Fruit fly (Drosophila melanogaster) Kc167 (cell line): ENCODE data around the gene CG31415.

Experiments
- Myc ChIP-seq: fragments of >200 bp; optimal IDR thresholded peaks from 2 replicates; lab custom pipeline; 2017; ENCODE audit warnings: missing external identifiers
- Sin3A ChIP-seq: fragments of >200 bp; optimal IDR thresholded peaks from 2 replicates; lab custom pipeline; 2018; ENCODE audit warnings: missing external identifiers
- h ChIP-seq: fragments of >200 bp; optimal IDR thresholded peaks from 3 replicates; lab custom pipeline; 2018; ENCODE audit warnings: missing external identifiers
- insv ChIP-seq: fragments of >200 bp; optimal IDR thresholded peaks from 3 replicates; lab custom pipeline; 2018; ENCODE audit warnings: missing external identifiers
- psq ChIP-seq: fragments of >200 bp; optimal IDR thresholded peaks from 2 replicates; lab custom pipeline; 2017; ENCODE audit warnings: missing external identifiers
- ttk ChIP-seq: sonication (Bioruptor generic); optimal IDR thresholded peaks from 2 replicates; lab custom pipeline; 2017; ENCODE audit warnings: missing external identifiers

DNA sequence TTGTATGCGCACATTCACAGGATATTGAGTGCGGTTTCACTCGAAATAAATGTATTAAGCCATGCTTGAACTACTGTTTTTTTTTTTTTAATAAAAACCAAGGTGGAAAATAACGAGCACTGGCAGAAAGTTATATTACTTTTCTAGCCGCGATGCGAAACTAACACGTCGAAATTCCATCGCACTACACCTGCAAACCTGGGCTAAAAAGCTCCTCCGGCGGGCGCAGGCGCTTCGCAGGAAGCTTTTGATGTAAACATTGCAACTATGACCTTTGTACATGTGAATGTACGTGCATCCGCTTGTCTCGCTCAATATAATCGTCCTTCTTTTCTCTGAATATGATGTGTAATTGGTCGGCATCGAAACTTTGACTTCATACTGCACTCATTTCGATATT is 3.5 kb upstream of the CG31415 start, which contains the start of gene side-VII:
- TF ChIP-seq Myc (lab: Kevin White, UChicago): no peak
- no peak for TF ChIP-seq insv (lab: Kevin White, UChicago)
- TF ChIP-seq psq (lab: Kevin White, UChicago): no peak
- no peak for TF ChIP-seq ttk (lab: Kevin White, UChicago)
- no peak for TF ChIP-seq Sin3A
- TF ChIP-seq h (lab: Kevin White, UChicago): no peak
